Fruit fly (Drosophila melanogaster): ENCODE results near the gene CG15211.

DNA sequence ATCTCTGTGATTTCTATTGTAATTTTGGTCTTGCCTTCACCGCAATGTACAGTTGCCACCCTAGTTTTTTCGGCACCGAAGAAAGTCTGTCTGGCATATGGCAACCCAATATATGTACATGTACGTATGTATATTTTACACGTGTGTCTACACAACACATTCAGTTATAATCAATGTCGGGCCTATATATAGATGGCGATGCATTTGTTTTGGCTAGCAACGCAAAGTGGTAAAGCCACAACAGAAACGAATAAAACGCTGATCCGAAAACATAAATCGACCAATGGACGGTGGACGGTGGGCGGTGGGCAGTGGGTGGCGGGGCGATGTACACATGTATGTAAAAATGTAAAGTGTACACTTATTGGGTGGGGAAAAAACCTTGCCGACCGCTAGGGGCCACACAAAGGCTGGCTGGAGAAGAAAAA, 43.8 kb upstream of the CG15211 start:
- TF ChIP-seq Sin3A (optimal IDR thresholded peaks at IDR 0.05): no peak
- TF ChIP-seq h (optimal IDR thresholded peaks at IDR 0.05): no peak
- TF ChIP-seq Myc (optimal IDR thresholded peaks at IDR 0.05): no peak
- no peak for TF ChIP-seq insv (optimal IDR thresholded peaks at IDR 0.05)
- no peak for TF ChIP-seq psq (optimal IDR thresholded peaks at IDR 0.05)
- no peak for TF ChIP-seq ttk (optimal IDR thresholded peaks at IDR 0.05)

All from Kc167 (cell line).